Worm (Caenorhabditis elegans) whole organism, L4 larva: ENCODE data around the gene C29E4.15.

Source experiments
- F37D6.2 ChIP-seq: sonication (generic microtip); optimal IDR thresholded peaks from 2 replicates; lab custom pipeline; 2016; ENCODE audit warnings: mild to moderate bottlenecking, missing genetic modification characterization, missing compliant biosample characterization
- F49E8.2 ChIP-seq: sonication (generic microtip); optimal IDR thresholded peaks from 2 replicates; lab custom pipeline; 2016; ENCODE audit warnings: missing compliant biosample characterization, mild to moderate bottlenecking, missing genetic modification characterization, borderline replicate concordance
- T20F7.1 ChIP-seq: fragments of 200-800 bp; sonication (Bioruptor generic); optimal IDR thresholded peaks from 2 replicates; lab custom pipeline; 2018; ENCODE audit warnings: mild to moderate bottlenecking, missing genetic modification characterization, missing compliant biosample characterization
- Y5F2A.4 ChIP-seq: fragments of 200-800 bp; sonication (Bioruptor generic); optimal IDR thresholded peaks from 2 replicates; lab custom pipeline; 2018; ENCODE audit warnings: mild to moderate bottlenecking, missing genetic modification characterization, missing compliant biosample characterization
- Y75B8A.6 ChIP-seq: fragments of 200-800 bp; sonication (Bioruptor generic); IDR thresholded peaks from 2 replicates; pipeline ENCODE4 v1.3.6; 2022; ENCODE audit warnings: missing genetic modification reagents, missing genetic modification characterization, missing compliant biosample characterization
- ZK337.2 ChIP-seq: fragments of 200-800 bp; sonication (Bioruptor generic); IDR thresholded peaks from 2 replicates; pipeline ENCODE4 v1.3.6; 2022; ENCODE audit warnings: missing genetic modification reagents, missing genetic modification characterization, missing compliant biosample characterization
- ZK546.5 ChIP-seq, 2 experiments: sonication (generic microtip); optimal IDR thresholded peaks; 2 replicates each; lab custom pipeline; 2017; ENCODE audit warnings: missing biosample characterization in 2 of 2, missing genetic modification characterization in 2 of 2
- aha-1 ChIP-seq: fragments of 150-350 bp; peaks from one replicate; lab custom pipeline; 2014; ENCODE audit warnings: missing biosample characterization, missing genetic modification characterization
- ama-1 ChIP-seq: fragments of 150-350 bp; optimal IDR thresholded peaks from 2 replicates; lab custom pipeline; 2014; ENCODE audit warnings: inconsistent platforms, mixed read lengths
- ceh-20 ChIP-seq: fragments of 200-800 bp; sonication (Bioruptor generic); IDR thresholded peaks from 2 replicates; pipeline ENCODE4 v1.3.6; 2022; ENCODE audit warnings: missing genetic modification reagents, missing genetic modification characterization, missing compliant biosample characterization
- cey-2 ChIP-seq: sonication (generic microtip); optimal IDR thresholded peaks from 3 replicates; lab custom pipeline; 2017; ENCODE audit warnings: missing genetic modification characterization, mild to moderate bottlenecking, missing compliant biosample characterization, antibody characterized with exemption, borderline replicate concordance; ENCODE audit not compliant: insufficient read depth
- dmd-6 ChIP-seq: fragments of 200-800 bp; sonication (Bioruptor generic); IDR thresholded peaks from 2 replicates; pipeline ENCODE4 v1.3.6; 2022; ENCODE audit warnings: missing genetic modification reagents, missing genetic modification characterization, missing compliant biosample characterization
- dmd-8 ChIP-seq: fragments of 200-800 bp; sonication (Bioruptor generic); IDR thresholded peaks from 2 replicates; pipeline ENCODE4 v1.3.6; 2022; ENCODE audit warnings: missing genetic modification characterization, missing compliant biosample characterization
- dmd-9 ChIP-seq: fragments of 200-800 bp; sonication (Bioruptor generic); IDR thresholded peaks from 2 replicates; pipeline ENCODE4 v1.3.6; 2022; ENCODE audit warnings: missing genetic modification reagents, missing genetic modification characterization, missing compliant biosample characterization
- duxl-1 ChIP-seq: sonication (generic microtip); optimal IDR thresholded peaks from 2 replicates; lab custom pipeline; 2016; ENCODE audit warnings: mild to moderate bottlenecking, missing genetic modification characterization, moderate library complexity, missing compliant biosample characterization; ENCODE audit not compliant: poor library complexity
- dve-1 ChIP-seq: sonication (generic microtip); optimal IDR thresholded peaks from 2 replicates; lab custom pipeline; 2017; ENCODE audit warnings: antibody characterized with exemption, mild to moderate bottlenecking, missing genetic modification characterization, missing compliant biosample characterization; ENCODE audit not compliant: insufficient read depth
- egl-43 ChIP-seq: fragments of 200-800 bp; sonication (Bioruptor generic); IDR thresholded peaks from 2 replicates; pipeline ENCODE4 v1.3.6; 2022; ENCODE audit warnings: missing genetic modification reagents, missing genetic modification characterization, missing compliant biosample characterization
- fos-1 ChIP-seq: fragments of 150-350 bp; optimal IDR thresholded peaks from 2 replicates; lab custom pipeline; 2014; ENCODE audit warnings: missing biosample characterization, missing genetic modification characterization
- gei-8 ChIP-seq: fragments of 200-800 bp; sonication (Bioruptor generic); optimal IDR thresholded peaks from 2 replicates; lab custom pipeline; 2018; ENCODE audit warnings: mild to moderate bottlenecking, missing genetic modification characterization, missing compliant biosample characterization
- hmg-1.1 ChIP-seq: fragments of 200-800 bp; sonication (Bioruptor generic); IDR thresholded peaks from 2 replicates; pipeline ENCODE4 v1.3.6; 2022; ENCODE audit warnings: missing genetic modification reagents, missing genetic modification characterization, missing compliant biosample characterization
- lin-1 ChIP-seq: fragments of 200-800 bp; sonication (Bioruptor generic); IDR thresholded peaks from 2 replicates; pipeline ENCODE4 v1.3.6; 2022; ENCODE audit warnings: missing genetic modification reagents, missing genetic modification characterization, missing compliant biosample characterization
- lin-13 ChIP-seq: fragments of 150-350 bp; optimal IDR thresholded peaks from 2 replicates; lab custom pipeline; 2014; ENCODE audit warnings: missing biosample characterization, missing genetic modification reagents, missing genetic modification characterization
- lin-39 ChIP-seq: fragments of 150-350 bp; optimal IDR thresholded peaks from 2 replicates; lab custom pipeline; 2014; ENCODE audit warnings: missing biosample characterization, missing genetic modification reagents, missing genetic modification characterization
- lsy-2 ChIP-seq, 2 experiments: fragments of 150-350 bp in 1 of 2; sonication (generic microtip) in 1 of 2; optimal IDR thresholded peaks; 2 replicates each; lab custom pipeline; 2014 to 2017; ENCODE audit warnings: missing biosample characterization in 2 of 2, missing genetic modification characterization in 2 of 2
- madf-9 ChIP-seq: fragments of 200-800 bp; sonication (Bioruptor generic); conservative IDR thresholded peaks from 2 replicates; pipeline ENCODE4 v1.3.6; 2022; ENCODE audit warnings: missing genetic modification reagents, missing genetic modification characterization, missing compliant biosample characterization
- mdl-1 ChIP-seq, 2 experiments: fragments of 150-350 bp in 1 of 2; sonication (generic microtip) in 1 of 2; optimal IDR thresholded peaks; 2 replicates each; lab custom pipeline; 2014 to 2017; ENCODE audit warnings: missing biosample characterization in 2 of 2, missing genetic modification characterization in 2 of 2
- mes-2 ChIP-seq: sonication (generic microtip); optimal IDR thresholded peaks from 2 replicates; lab custom pipeline; 2016; ENCODE audit warnings: missing genotype, mild to moderate bottlenecking, missing genetic modification characterization, missing compliant biosample characterization; ENCODE audit not compliant: poor library complexity, severe bottlenecking
- mxl-2 ChIP-seq: fragments of 200-800 bp; sonication (Bioruptor generic); conservative IDR thresholded peaks from 2 replicates; pipeline ENCODE4 v1.3.6; 2022; ENCODE audit warnings: missing genetic modification reagents, missing genetic modification characterization, missing compliant biosample characterization
- nhr-10 ChIP-seq: fragments of 150-350 bp; optimal IDR thresholded peaks from 2 replicates; lab custom pipeline; 2014; ENCODE audit warnings: missing biosample characterization, missing genetic modification characterization
- nhr-111 ChIP-seq: fragments of 200-800 bp; sonication (Bioruptor generic); optimal IDR thresholded peaks from 2 replicates; lab custom pipeline; 2018; ENCODE audit warnings: mild to moderate bottlenecking, missing genetic modification characterization, missing compliant biosample characterization
- nhr-25 ChIP-seq: sonication (generic microtip); optimal IDR thresholded peaks from 2 replicates; lab custom pipeline; 2017; ENCODE audit warnings: missing genetic modification characterization, mild to moderate bottlenecking, missing compliant biosample characterization, antibody characterized with exemption, moderate library complexity, borderline replicate concordance; ENCODE audit not compliant: insufficient read depth
- nhr-28 ChIP-seq: fragments of 150-350 bp; optimal IDR thresholded peaks from 2 replicates; lab custom pipeline; 2014; ENCODE audit warnings: missing biosample characterization, missing genetic modification characterization
- nhr-42 ChIP-seq: fragments of 200-800 bp; sonication (Bioruptor generic); IDR thresholded peaks from 2 replicates; pipeline ENCODE4 v1.3.6; 2022; ENCODE audit warnings: missing genetic modification characterization, missing compliant biosample characterization
- saeg-2 ChIP-seq: fragments of 200-800 bp; sonication (Bioruptor generic); IDR thresholded peaks from 2 replicates; pipeline ENCODE4 v1.3.6; 2022; ENCODE audit warnings: missing genetic modification reagents, missing genetic modification characterization, missing compliant biosample characterization
- set-16 ChIP-seq: fragments of 200-800 bp; sonication (Bioruptor generic); IDR thresholded peaks from 2 replicates; pipeline ENCODE4 v1.3.6; 2022; ENCODE audit warnings: missing genetic modification reagents, missing genetic modification characterization, missing compliant biosample characterization
- skn-1 ChIP-seq: fragments of 150-350 bp; optimal IDR thresholded peaks from 2 replicates; lab custom pipeline; 2014; ENCODE audit warnings: missing biosample characterization, missing genetic modification characterization
- spr-1 ChIP-seq: sonication (generic microtip); optimal IDR thresholded peaks from 2 replicates; lab custom pipeline; 2016; ENCODE audit warnings: mild to moderate bottlenecking, missing genetic modification characterization, missing compliant biosample characterization
- unc-62 ChIP-seq, 3 experiments: fragments of 150-350 bp in 1 of 3; sonication (generic microtip); optimal IDR thresholded peaks in 2 of 3; peaks in 1 of 3; 1 replicate in 1 of 3; 2 replicates in 2 of 3; lab custom pipeline; 2014 to 2017; ENCODE audit warnings: missing biosample characterization in 3 of 3, missing genetic modification characterization in 3 of 3, missing genetic modification reagents in 3 of 3, missing genotype in 1 of 3
- zip-11 ChIP-seq: fragments of 200-800 bp; sonication (Bioruptor generic); IDR thresholded peaks from 2 replicates; pipeline ENCODE4 v1.3.6; 2022; ENCODE audit warnings: missing genetic modification characterization, missing compliant biosample characterization
- ztf-11 ChIP-seq: fragments of 150-350 bp; optimal IDR thresholded peaks from 2 replicates; lab custom pipeline; 2014; ENCODE audit warnings: missing biosample characterization, missing genetic modification characterization
- ztf-7 ChIP-seq: fragments of 150-350 bp; optimal IDR thresholded peaks from 2 replicates; lab custom pipeline; 2014; ENCODE audit warnings: missing biosample characterization, missing genetic modification characterization

Gene C29E4.15

ce11 chrIII:7919823-7920222 lies 32.6 kb upstream of the C29E4.15 start, which contains the start of gene C29E4.14:
TSS of gene C29E4.14 (plus strand) at chrIII:7920123.
- TF ChIP-seq lin-39 (tag; lab: Kevin White, UChicago) (no peak), cey-2 (tag; lab: Kevin White, UChicago) (no peak), fos-1 (tag; lab: Kevin White, UChicago) (no peak), spr-1 (tag; lab: Kevin White, UChicago) (no peak), duxl-1 (no peak), nhr-42 (GFP tag; lab: Robert Waterston, UW) (no peak), dmd-8 (GFP tag; lab: Robert Waterston, UW) (no peak), dmd-6 (GFP tag; lab: Robert Waterston, UW) (no peak), nhr-10 (tag; lab: Kevin White, UChicago) (no peak), set-16 (GFP tag; lab: Robert Waterston, UW) (no peak), ztf-11 (tag; lab: Kevin White, UChicago) (no peak), nhr-28 (tag; lab: Kevin White, UChicago) (no peak), egl-43 (GFP tag; lab: Robert Waterston, UW) (no peak), hmg-1.1 (GFP tag; lab: Robert Waterston, UW) (no peak), ZK546.5 (tag; optimal IDR thresholded peaks at IDR 0.05; lab: Kevin White, UChicago) (no peak)

- TF ChIP-seq zip-11 (GFP tag; lab: Robert Waterston, UW) (no peak), ceh-20 (GFP tag; lab: Robert Waterston, UW) (no peak)
Measured at ce11 chrIII:7922207-7922606, 30.2 kb upstream of the C29E4.15 start, which contains the start of gene C29E4.17. TSS of gene C29E4.17 (plus strand) at chrIII:7922507.

DNA sequence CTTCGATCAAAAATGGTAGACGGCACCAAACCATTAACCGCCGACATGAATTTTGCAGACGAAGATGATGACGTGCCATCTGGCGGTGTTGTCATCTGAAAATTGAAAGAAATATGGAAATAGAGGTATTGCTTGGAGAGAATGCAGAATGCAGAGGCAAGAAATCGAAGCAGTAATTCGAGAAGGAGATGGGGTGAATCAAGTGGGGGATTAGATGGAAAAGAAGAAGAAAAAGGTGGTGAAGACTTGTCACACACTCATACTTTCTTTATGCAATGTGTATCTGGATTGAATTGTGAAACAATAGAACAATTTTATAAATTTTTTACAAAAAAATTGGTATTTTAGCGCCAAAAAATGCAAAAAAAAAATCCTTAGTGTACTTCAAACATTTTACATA lies 27.6 kb upstream of the C29E4.15 start, which contains the start of gene tag-250:
Gene tag-250 (minus strand): TSS at position 101 of the 400 bp plus-strand sequence.
- no peak for TF ChIP-seq T20F7.1 (GFP tag; lab: Kevin White, UChicago)
- TF ChIP-seq unc-62 (GFP tag; optimal IDR thresholded peaks at IDR 0.05 in 1 of 2; lab: Kevin White, UChicago): peak in 1 of 2 experiments; percentile 72
- TF ChIP-seq unc-62 (tag; optimal IDR thresholded peaks at IDR 0.05; lab: Kevin White, UChicago): no peak

- TF ChIP-seq madf-9 (GFP tag; lab: Robert Waterston, UW) (no peak), skn-1 (tag; lab: Kevin White, UChicago) (no peak), dmd-6 (GFP tag; lab: Robert Waterston, UW) (no peak), mes-2 (peak; percentile 7), aha-1 (peak; percentile 70)
Measured at ce11 chrIII:7925968-7926367, 26.5 kb upstream of the C29E4.15 start.

- no peak for TF ChIP-seq F37D6.2 (tag; lab: Kevin White, UChicago)
- no peak for TF ChIP-seq saeg-2 (GFP tag; lab: Robert Waterston, UW)
- TF ChIP-seq dve-1 (tag; lab: Kevin White, UChicago): peak; percentile 28
- TF ChIP-seq mes-2: peak; percentile 64
- TF ChIP-seq ama-1 (lab: Kevin White, UChicago): no peak
- TF ChIP-seq F49E8.2 (tag; lab: Kevin White, UChicago): no peak
- no peak for TF ChIP-seq ztf-7
- no peak for TF ChIP-seq spr-1 (tag; lab: Kevin White, UChicago)
- TF ChIP-seq lin-1 (GFP tag; lab: Robert Waterston, UW): no peak
- TF ChIP-seq mxl-2 (GFP tag; lab: Robert Waterston, UW): no peak
- TF ChIP-seq fos-1 (tag; lab: Kevin White, UChicago): no peak
- TF ChIP-seq nhr-111 (GFP tag; lab: Kevin White, UChicago): no peak
- no peak for TF ChIP-seq Y75B8A.6 (GFP tag; lab: Robert Waterston, UW)
- TF ChIP-seq gei-8: no peak
- TF ChIP-seq aha-1: no peak
- TF ChIP-seq nhr-25 (tag; lab: Kevin White, UChicago): no peak
- no peak for TF ChIP-seq ZK337.2 (GFP tag; lab: Robert Waterston, UW)
- peak; percentile 72 for TF ChIP-seq T20F7.1 (GFP tag; lab: Kevin White, UChicago)
- no peak for TF ChIP-seq lsy-2 (tag; optimal IDR thresholded peaks at IDR 0.05; lab: Kevin White, UChicago)
- no peak for TF ChIP-seq lin-13 (GFP tag; lab: Kevin White, UChicago)
- no peak for TF ChIP-seq madf-9 (GFP tag; lab: Robert Waterston, UW)
- no peak for TF ChIP-seq mdl-1 (tag; optimal IDR thresholded peaks at IDR 0.05; lab: Kevin White, UChicago)
- TF ChIP-seq Y5F2A.4 (GFP tag; lab: Kevin White, UChicago): no peak
- TF ChIP-seq dmd-9 (GFP tag; lab: Robert Waterston, UW): no peak
Measured at ce11 chrIII:7928549-7929129, 23.8 kb upstream of the C29E4.15 start, which contains the start of the genes C29E4.13 and npp-15. TSS of gene C29E4.13 (minus strand) at chrIII:7928717. TSS of gene npp-15 (plus strand) at chrIII:7929043.
